Worm (Caenorhabditis elegans) whole organism, young adult: ENCODE results near the gene unc-77.

Source experiments
- B0019.2 ChIP-seq: fragments of 200-800 bp; sonication (Bioruptor generic); conservative IDR thresholded peaks from 2 replicates; pipeline ENCODE4 v1.3.6; 2022; ENCODE audit warnings: missing genetic modification reagents, missing genetic modification characterization, missing compliant biosample characterization
- C17E4.6 ChIP-seq: fragments of 200-800 bp; sonication (Bioruptor generic); IDR thresholded peaks from 2 replicates; pipeline ENCODE4 v1.3.6; 2022; ENCODE audit warnings: missing genetic modification reagents, missing genetic modification characterization, missing compliant biosample characterization
- F22D6.2 ChIP-seq: sonication (generic microtip); optimal IDR thresholded peaks from 2 replicates; lab custom pipeline; 2016; ENCODE audit warnings: mild to moderate bottlenecking, missing genetic modification characterization, missing compliant biosample characterization
- F33H1.4 ChIP-seq: fragments of 200-800 bp; sonication (Bioruptor generic); IDR thresholded peaks from 2 replicates; pipeline ENCODE4 v1.3.6; 2022; ENCODE audit warnings: missing genetic modification reagents, missing genetic modification characterization, missing compliant biosample characterization
- F39B2.1 ChIP-seq: fragments of 200-800 bp; sonication (Bioruptor generic); IDR thresholded peaks from 2 replicates; pipeline ENCODE4 v1.3.6; 2022; ENCODE audit warnings: missing genetic modification reagents, missing genetic modification characterization, missing compliant biosample characterization
- F52B5.7 ChIP-seq: sonication (generic microtip); optimal IDR thresholded peaks from 2 replicates; lab custom pipeline; 2016; ENCODE audit warnings: mild to moderate bottlenecking, missing genetic modification characterization, missing compliant biosample characterization
- K12H6.12 ChIP-seq: fragments of 200-800 bp; sonication (Bioruptor generic); optimal IDR thresholded peaks from 2 replicates; lab custom pipeline; 2018; ENCODE audit warnings: mild to moderate bottlenecking, missing genetic modification characterization, missing compliant biosample characterization
- Y67H2A.10 ChIP-seq: fragments of 200-800 bp; sonication (Bioruptor generic); conservative IDR thresholded peaks from 2 replicates; pipeline ENCODE4 v1.3.6; 2022; ENCODE audit warnings: missing genetic modification reagents, missing genetic modification characterization, missing compliant biosample characterization
- atf-7 ChIP-seq: sonication (generic microtip); optimal IDR thresholded peaks from 2 replicates; lab custom pipeline; 2017; ENCODE audit warnings: mild to moderate bottlenecking, missing genetic modification characterization, missing compliant biosample characterization
- attf-3 ChIP-seq: fragments of 200-800 bp; sonication (Bioruptor generic); conservative IDR thresholded peaks from 2 replicates; pipeline ENCODE4 v1.3.6; 2022; ENCODE audit warnings: missing genetic modification reagents, missing genetic modification characterization, missing compliant biosample characterization
- bed-1 ChIP-seq: fragments of 200-800 bp; sonication (Bioruptor generic); IDR thresholded peaks from 2 replicates; pipeline ENCODE4 v1.3.6; 2022; ENCODE audit warnings: missing genetic modification reagents, missing genetic modification characterization, missing compliant biosample characterization
- cebp-2 ChIP-seq: fragments of 200-800 bp; sonication (Bioruptor generic); IDR thresholded peaks from 2 replicates; pipeline ENCODE4 v1.3.6; 2022; ENCODE audit warnings: missing genetic modification characterization, missing compliant biosample characterization
- ceh-100 ChIP-seq: fragments of 200-800 bp; sonication (Bioruptor generic); IDR thresholded peaks from 2 replicates; pipeline ENCODE4 v1.3.6; 2022; ENCODE audit warnings: missing genetic modification reagents, missing genetic modification characterization, missing compliant biosample characterization
- ceh-27 ChIP-seq: fragments of 200-800 bp; sonication (Bioruptor generic); optimal IDR thresholded peaks from 2 replicates; lab custom pipeline; 2018; ENCODE audit warnings: mild to moderate bottlenecking, missing genetic modification characterization, moderate library complexity, missing compliant biosample characterization
- ceh-58 ChIP-seq: fragments of 200-800 bp; sonication (Bioruptor generic); IDR thresholded peaks from 2 replicates; pipeline ENCODE4 v1.3.6; 2022; ENCODE audit warnings: missing genetic modification characterization, missing compliant biosample characterization
- die-1 ChIP-seq: sonication (generic microtip); optimal IDR thresholded peaks from 2 replicates; lab custom pipeline; 2016; ENCODE audit warnings: missing genotype, mild to moderate bottlenecking, missing genetic modification characterization, missing compliant biosample characterization
- efl-1 ChIP-seq: fragments of 150-350 bp; optimal IDR thresholded peaks from 2 replicates; lab custom pipeline; 2014; ENCODE audit warnings: missing biosample characterization, missing genetic modification reagents, missing genetic modification characterization
- egl-18 ChIP-seq: fragments of 200-800 bp; sonication (Bioruptor generic); IDR thresholded peaks from 2 replicates; pipeline ENCODE4 v1.3.6; 2022; ENCODE audit warnings: missing genetic modification reagents, missing genetic modification characterization, missing compliant biosample characterization
- him-1 ChIP-seq: sonication (generic microtip); optimal IDR thresholded peaks from 2 replicates; lab custom pipeline; 2016; ENCODE audit warnings: missing genotype, missing genetic modification reagents, missing genetic modification characterization, missing compliant biosample characterization
- hlh-12 ChIP-seq: sonication (generic microtip); optimal IDR thresholded peaks from 2 replicates; lab custom pipeline; 2016; ENCODE audit warnings: missing genetic modification characterization, missing compliant biosample characterization
- hmg-20 ChIP-seq: fragments of 200-800 bp; sonication (Bioruptor generic); IDR thresholded peaks from 2 replicates; pipeline ENCODE4 v1.3.6; 2022; ENCODE audit warnings: missing genetic modification reagents, missing genetic modification characterization, missing compliant biosample characterization
- hrde-1 ChIP-seq: sonication (generic microtip); optimal IDR thresholded peaks from 2 replicates; lab custom pipeline; 2016; ENCODE audit warnings: missing genetic modification characterization, mild to moderate bottlenecking, missing compliant biosample characterization, moderate library complexity, missing genotype, missing genetic modification reagents, borderline replicate concordance
- let-526 ChIP-seq: fragments of 200-800 bp; sonication (Bioruptor generic); IDR thresholded peaks from 2 replicates; pipeline ENCODE4 v1.3.6; 2022; ENCODE audit warnings: missing genetic modification reagents, missing genetic modification characterization, missing compliant biosample characterization
- madf-3 ChIP-seq: fragments of 200-800 bp; sonication (Bioruptor generic); IDR thresholded peaks from 2 replicates; pipeline ENCODE4 v1.3.6; 2022; ENCODE audit warnings: missing genetic modification reagents, missing genetic modification characterization, missing compliant biosample characterization
- mxl-1 ChIP-seq: sonication (generic microtip); optimal IDR thresholded peaks from 2 replicates; lab custom pipeline; 2016; ENCODE audit warnings: missing genetic modification characterization, missing compliant biosample characterization
- nfyb-1 ChIP-seq: fragments of 200-800 bp; sonication (Bioruptor generic); IDR thresholded peaks from 2 replicates; pipeline ENCODE4 v1.3.6; 2022; ENCODE audit warnings: missing genetic modification reagents, missing genetic modification characterization, missing compliant biosample characterization
- rpc-1 ChIP-seq, 2 experiments: fragments of 150-350 bp in 1 of 2; sonication (generic microtip) in 1 of 2; optimal IDR thresholded peaks; 2 replicates each; lab custom pipeline; 2014 to 2018; ENCODE audit warnings: missing biosample characterization in 1 of 2, missing genetic modification characterization in 1 of 2, missing genetic modification reagents in 1 of 2, missing genotype in 1 of 2
- sdz-38 ChIP-seq: sonication (generic microtip); optimal IDR thresholded peaks from 2 replicates; lab custom pipeline; 2016; ENCODE audit warnings: missing genotype, missing genetic modification characterization, missing compliant biosample characterization
- snpc-3.4 ChIP-seq: sonication (generic microtip); optimal IDR thresholded peaks from 2 replicates; lab custom pipeline; 2017; ENCODE audit warnings: missing genetic modification characterization, mild to moderate bottlenecking, missing compliant biosample characterization, antibody characterized with exemption, moderate library complexity, missing genotype, missing genetic modification reagents
- snpc-4 ChIP-seq, 5 experiments: fragments of 150-350 bp in 1 of 5; sonication (generic microtip) in 4 of 5; optimal IDR thresholded peaks; 2 replicates each; lab custom pipeline; 2014 to 2018; ENCODE audit warnings: missing genetic modification characterization in 5 of 5, missing biosample characterization in 3 of 5, antibody characterized with exemption in 2 of 5, mild to moderate bottlenecking in 2 of 5, missing compliant biosample characterization in 2 of 5, missing genotype in 2 of 5, moderate library complexity in 2 of 5, missing genetic modification reagents in 1 of 5
- sptf-2 ChIP-seq: fragments of 200-800 bp; sonication (Bioruptor generic); optimal IDR thresholded peaks from 2 replicates; lab custom pipeline; 2018; ENCODE audit warnings: mild to moderate bottlenecking, missing genetic modification characterization, missing compliant biosample characterization
- unc-62 ChIP-seq: fragments of 150-350 bp; optimal IDR thresholded peaks from 2 replicates; lab custom pipeline; 2014; ENCODE audit warnings: missing biosample characterization, missing genetic modification reagents, missing genetic modification characterization
- ztf-22 ChIP-seq: fragments of 200-800 bp; sonication (Bioruptor generic); optimal IDR thresholded peaks from 2 replicates; lab custom pipeline; 2018; ENCODE audit warnings: mild to moderate bottlenecking, missing genetic modification characterization, moderate library complexity, missing compliant biosample characterization
- ztf-25 ChIP-seq: fragments of 200-800 bp; sonication (Bioruptor generic); IDR thresholded peaks from 2 replicates; pipeline ENCODE4 v1.3.6; 2022; ENCODE audit warnings: missing genetic modification reagents, missing genetic modification characterization, missing compliant biosample characterization
- ztf-26 ChIP-seq: sonication (generic microtip); optimal IDR thresholded peaks from 2 replicates; lab custom pipeline; 2017; ENCODE audit warnings: missing genetic modification characterization, missing compliant biosample characterization
- ztf-28 ChIP-seq: fragments of 200-800 bp; sonication (Bioruptor generic); IDR thresholded peaks from 2 replicates; pipeline ENCODE4 v1.3.6; 2022; ENCODE audit warnings: missing genetic modification reagents, missing genetic modification characterization, missing compliant biosample characterization

Gene unc-77

DNA sequence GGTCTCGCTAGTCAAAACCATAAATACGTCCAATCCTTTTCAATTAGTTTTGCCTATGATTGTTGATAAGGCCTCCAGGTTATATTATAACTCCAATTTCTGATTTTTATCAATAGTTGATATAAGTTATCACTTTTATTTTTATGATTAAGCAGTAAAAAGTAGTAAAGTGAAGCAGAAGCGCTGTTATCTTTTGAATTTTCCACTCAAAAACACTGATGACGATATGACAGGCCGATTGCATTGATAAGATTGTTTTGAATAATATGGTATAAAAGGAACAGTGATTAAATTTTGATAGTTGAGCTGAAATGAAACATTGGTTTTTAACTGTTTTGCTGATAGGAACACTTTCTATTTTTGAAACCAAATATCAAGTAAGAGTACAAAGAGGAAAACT lies 1.9 kb upstream of the unc-77 start, which contains the start of gene asp-9:
asp-9 (plus strand) TSS at position 312 of the 400 bp plus-strand sequence.
- TF ChIP-seq B0019.2 (GFP tag; lab: Robert Waterston, UW) (no peak), madf-3 (GFP tag; lab: Robert Waterston, UW) (no peak), efl-1 (GFP tag; lab: Kevin White, UChicago) (no peak), ceh-27 (GFP tag; lab: Kevin White, UChicago) (no peak), him-1 (tag; lab: Kevin White, UChicago) (no peak), ceh-100 (no peak), K12H6.12 (no peak), sptf-2 (no peak), hlh-12 (tag; lab: Kevin White, UChicago) (no peak), rpc-1 (optimal IDR thresholded peaks at IDR 0.05; lab: Kevin White, UChicago) (no peak), rpc-1 (tag; optimal IDR thresholded peaks at IDR 0.05; lab: Kevin White, UChicago) (no peak), atf-7 (tag; lab: Kevin White, UChicago) (no peak), ztf-22 (GFP tag; lab: Kevin White, UChicago) (no peak), ztf-25 (GFP tag; lab: Robert Waterston, UW) (no peak)
- TF ChIP-seq, all 124 proteins: peak for 0

DNA sequence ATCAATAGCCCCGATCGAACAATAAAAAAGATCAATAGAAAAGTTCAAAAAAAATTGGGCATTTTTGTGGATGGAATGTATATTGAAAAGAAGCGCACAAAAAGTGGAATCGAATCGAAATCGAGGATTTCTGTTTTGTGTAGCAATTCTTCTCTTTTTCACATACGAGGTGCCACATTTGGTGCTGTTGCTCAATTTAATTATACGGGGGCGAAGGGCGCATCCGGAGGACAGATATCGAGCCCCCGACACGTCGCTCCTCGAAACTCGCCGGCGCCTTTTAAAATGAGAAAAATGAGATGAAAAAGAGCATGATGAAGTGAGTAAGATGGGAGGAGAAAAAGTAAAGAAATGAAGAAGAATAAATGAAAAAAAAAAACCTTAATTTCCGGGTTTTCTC lies 6.3 kb downstream of the unc-77 start:
- no peak for TF ChIP-seq F33H1.4
- TF ChIP-seq sptf-2, result no peak
- no peak for TF ChIP-seq bed-1 (GFP tag; lab: Robert Waterston, UW)
- TF ChIP-seq snpc-4 (GFP tag; optimal IDR thresholded peaks at IDR 0.05; lab: Kevin White, UChicago), result no peak
- no peak for TF ChIP-seq snpc-4 (tag; optimal IDR thresholded peaks at IDR 0.05; lab: Kevin White, UChicago)
- TF ChIP-seq cebp-2 (GFP tag; lab: Robert Waterston, UW), result no peak
- no peak for TF ChIP-seq die-1 (tag; lab: Kevin White, UChicago)
- TF ChIP-seq nfyb-1, result no peak
- no peak for TF ChIP-seq F52B5.7 (tag; lab: Kevin White, UChicago)
- no peak for TF ChIP-seq ceh-58 (GFP tag; lab: Robert Waterston, UW)
- no peak for TF ChIP-seq snpc-3.4 (tag; lab: Kevin White, UChicago)
- TF ChIP-seq hrde-1 (tag; lab: Kevin White, UChicago), result no peak
- no peak for TF ChIP-seq mxl-1 (tag; lab: Kevin White, UChicago)

DNA sequence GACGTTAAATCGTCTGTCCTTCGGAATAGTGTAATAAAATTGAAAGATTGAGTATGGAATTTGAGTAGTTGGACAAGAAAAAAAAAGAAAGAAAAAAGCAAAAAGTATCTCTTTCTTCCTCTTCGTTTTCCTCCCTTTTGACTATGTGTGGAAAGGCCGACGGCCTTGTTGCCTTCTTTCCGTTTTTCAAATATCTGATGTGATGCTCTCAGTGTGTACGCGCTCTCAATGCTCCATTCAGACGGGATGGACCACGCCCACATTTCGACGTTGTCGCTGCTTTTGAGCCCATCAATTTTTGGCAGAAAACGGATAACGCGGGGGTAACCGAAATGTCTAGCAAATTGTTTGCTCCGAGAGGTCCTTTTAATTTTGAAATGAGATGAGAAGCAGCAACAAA lies 10.7 kb downstream of the unc-77 start:
- TF ChIP-seq let-526 (GFP tag; lab: Robert Waterston, UW) (no peak), efl-1 (GFP tag; lab: Kevin White, UChicago) (no peak), snpc-4 (GFP tag; optimal IDR thresholded peaks at IDR 0.05; lab: Kevin White, UChicago) (no peak), snpc-4 (tag; optimal IDR thresholded peaks at IDR 0.05; lab: Kevin White, UChicago) (no peak), Y67H2A.10 (no peak), unc-62 (GFP tag; lab: Kevin White, UChicago) (no peak), sdz-38 (tag; lab: Kevin White, UChicago) (no peak), egl-18 (GFP tag; lab: Robert Waterston, UW) (no peak), C17E4.6 (no peak), F22D6.2 (no peak), hmg-20 (GFP tag; lab: Robert Waterston, UW) (no peak), F39B2.1 (no peak), madf-3 (GFP tag; lab: Robert Waterston, UW) (no peak), attf-3 (GFP tag; lab: Robert Waterston, UW) (no peak), ztf-28 (GFP tag; lab: Robert Waterston, UW) (no peak), bed-1 (GFP tag; lab: Robert Waterston, UW) (no peak), hrde-1 (tag; lab: Kevin White, UChicago) (no peak), ztf-26 (tag; lab: Kevin White, UChicago) (no peak)
